Worm (Caenorhabditis elegans) whole organism, mixed stage, embryonic: Measurements from ENCODE around the gene ptp-5.1.
"Not testable (repeated sequence)": the region's sequence is repeated elsewhere in the genome, so short reads cannot be mapped to it uniquely, and the experiment has no call there.

Source experiments
- ceh-39 ChIP-seq: fragments of 150-350 bp; optimal IDR thresholded peaks from 2 replicates; lab custom pipeline; 2014; ENCODE audit warnings: missing biosample characterization, missing genetic modification characterization
- ceh-43 ChIP-seq: fragments of 200-800 bp; sonication (Bioruptor generic); optimal IDR thresholded peaks from 2 replicates; lab custom pipeline; 2018; ENCODE audit warnings: mild to moderate bottlenecking, missing genetic modification characterization, moderate library complexity, missing compliant biosample characterization
- ceh-83 ChIP-seq: fragments of 200-800 bp; sonication (Bioruptor generic); optimal IDR thresholded peaks from 2 replicates; lab custom pipeline; 2018; ENCODE audit warnings: mild to moderate bottlenecking, missing genetic modification characterization, missing compliant biosample characterization
- ces-1 ChIP-seq: fragments of 150-350 bp; optimal IDR thresholded peaks from 2 replicates; lab custom pipeline; 2014; ENCODE audit warnings: missing biosample characterization, missing genetic modification reagents, missing genetic modification characterization
- drap-1 ChIP-seq: fragments of 200-800 bp; sonication (Bioruptor generic); optimal IDR thresholded peaks from 3 replicates; lab custom pipeline; 2018; ENCODE audit warnings: mild to moderate bottlenecking, missing genetic modification characterization, missing compliant biosample characterization
- elt-1 ChIP-seq: sonication (generic microtip); optimal IDR thresholded peaks from 2 replicates; lab custom pipeline; 2017; ENCODE audit warnings: missing genetic modification characterization, mild to moderate bottlenecking, missing compliant biosample characterization, antibody characterized with exemption, moderate library complexity, borderline replicate concordance; ENCODE audit not compliant: insufficient read depth
- elt-3 ChIP-seq: fragments of 150-350 bp; optimal IDR thresholded peaks from 2 replicates; lab custom pipeline; 2014; ENCODE audit warnings: missing biosample characterization, missing genetic modification characterization
- hlh-1 ChIP-seq: fragments of 150-350 bp; optimal IDR thresholded peaks from 2 replicates; lab custom pipeline; 2014; ENCODE audit warnings: missing biosample characterization, missing genetic modification reagents, missing genetic modification characterization
- lin-13 ChIP-seq: fragments of 150-350 bp; optimal IDR thresholded peaks from 2 replicates; lab custom pipeline; 2014; ENCODE audit warnings: missing biosample characterization, missing genetic modification characterization
- mab-5 ChIP-seq: fragments of 150-350 bp; optimal IDR thresholded peaks from 2 replicates; lab custom pipeline; 2014; ENCODE audit warnings: missing biosample characterization, missing genetic modification characterization
- mep-1 ChIP-seq: fragments of 150-350 bp; optimal IDR thresholded peaks from 2 replicates; lab custom pipeline; 2017; ENCODE audit warnings: missing biosample characterization, missing genetic modification reagents, missing genetic modification characterization, inconsistent platforms
- mls-2 ChIP-seq: sonication (generic microtip); optimal IDR thresholded peaks from 2 replicates; lab custom pipeline; 2016; ENCODE audit warnings: mild to moderate bottlenecking, missing genetic modification characterization, moderate library complexity, missing compliant biosample characterization
- nhr-12 ChIP-seq: fragments of 150-350 bp; optimal IDR thresholded peaks from 2 replicates; lab custom pipeline; 2014; ENCODE audit warnings: missing biosample characterization, missing genetic modification characterization
- nhr-2 ChIP-seq: fragments of 150-350 bp; optimal IDR thresholded peaks from 2 replicates; lab custom pipeline; 2014; ENCODE audit warnings: missing biosample characterization, missing genetic modification characterization
- nhr-28 ChIP-seq: fragments of 150-350 bp; optimal IDR thresholded peaks from 2 replicates; lab custom pipeline; 2014; ENCODE audit warnings: missing biosample characterization, missing genetic modification characterization
- nhr-76 ChIP-seq: sonication (generic microtip); optimal IDR thresholded peaks from 2 replicates; lab custom pipeline; 2017; ENCODE audit warnings: missing biosample characterization, missing genetic modification characterization
- pha-4 ChIP-seq: fragments of 150-350 bp; optimal IDR thresholded peaks from 2 replicates; lab custom pipeline; 2018; ENCODE audit warnings: missing biosample characterization, missing genetic modification reagents, missing genetic modification characterization
- sem-2 ChIP-seq: fragments of 200-800 bp; sonication (Bioruptor generic); optimal IDR thresholded peaks from 2 replicates; lab custom pipeline; 2018; ENCODE audit warnings: mild to moderate bottlenecking, missing genetic modification characterization, missing compliant biosample characterization
- sptf-1 ChIP-seq: sonication (generic microtip); optimal IDR thresholded peaks from 2 replicates; lab custom pipeline; 2017; ENCODE audit warnings: mild to moderate bottlenecking, missing genetic modification characterization, moderate library complexity, missing compliant biosample characterization
- tbx-8 ChIP-seq: fragments of 200-800 bp; sonication (Bioruptor generic); optimal IDR thresholded peaks from 2 replicates; lab custom pipeline; 2018; ENCODE audit warnings: mild to moderate bottlenecking, missing genetic modification characterization, moderate library complexity, missing compliant biosample characterization
- unc-120 ChIP-seq: sonication (generic microtip); optimal IDR thresholded peaks from 2 replicates; lab custom pipeline; 2017; ENCODE audit warnings: missing genetic modification characterization, missing compliant biosample characterization; ENCODE audit not compliant: poor library complexity, severe bottlenecking
- unc-39 ChIP-seq: fragments of 150-350 bp; optimal IDR thresholded peaks from 2 replicates; lab custom pipeline; 2014; ENCODE audit warnings: missing biosample characterization, missing genetic modification characterization
- unc-62 ChIP-seq: fragments of 150-350 bp; optimal IDR thresholded peaks from 2 replicates; lab custom pipeline; 2014; ENCODE audit warnings: missing biosample characterization, missing genetic modification reagents, missing genetic modification characterization
- zip-8 ChIP-seq: fragments of 150-350 bp; optimal IDR thresholded peaks from 2 replicates; lab custom pipeline; 2014; ENCODE audit warnings: missing biosample characterization, missing genetic modification characterization
- ztf-11 ChIP-seq: fragments of 150-350 bp; optimal IDR thresholded peaks from 2 replicates; lab custom pipeline; 2014; ENCODE audit warnings: missing biosample characterization, missing genetic modification characterization

Gene ptp-5.1

DNA sequence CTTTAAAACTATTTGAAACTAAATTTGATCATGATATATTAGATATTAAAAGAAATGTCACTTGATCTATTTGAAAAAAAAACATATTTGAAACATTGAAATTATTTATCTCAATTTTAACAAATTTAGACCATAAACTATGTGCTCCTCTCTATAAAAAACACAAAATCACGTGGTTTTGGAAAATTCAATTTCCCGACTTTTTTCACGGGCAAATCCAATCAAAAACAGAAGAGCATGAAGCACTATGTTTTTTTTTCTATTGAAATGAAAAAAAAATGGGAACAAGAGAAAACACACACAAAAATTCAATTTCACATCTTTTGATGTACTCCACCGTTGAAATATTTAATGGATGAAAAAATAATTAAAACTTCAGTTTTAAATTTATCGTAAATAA is 26.9 kb upstream of the ptp-5.1 start:
- no peak for TF ChIP-seq drap-1 (GFP tag; lab: Kevin White, UChicago)
- peak; percentile 44 for TF ChIP-seq ces-1

DNA sequence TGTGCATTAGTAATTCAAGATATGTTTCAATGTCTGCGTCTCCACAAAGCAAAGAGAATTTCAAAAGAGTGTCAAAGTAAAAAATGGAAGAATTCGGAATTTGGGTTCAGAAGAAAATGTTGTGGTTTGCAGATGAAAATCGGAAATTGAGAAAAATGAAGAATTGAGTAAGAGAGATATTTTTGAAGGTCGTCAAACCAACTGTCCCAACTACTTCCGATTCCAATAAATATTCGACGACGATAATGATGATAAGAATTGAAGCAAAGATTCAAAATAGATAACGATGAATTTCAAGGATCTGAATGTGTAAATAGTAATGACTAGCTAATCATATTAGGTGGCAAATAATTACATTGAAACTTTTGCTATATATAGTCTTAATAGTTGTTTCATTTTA is 26.2 kb upstream of the ptp-5.1 start:
- TF ChIP-seq nhr-28 (tag; lab: Kevin White, UChicago) (no peak), zip-8 (no peak), ceh-43 (GFP tag; lab: Kevin White, UChicago) (no peak), mab-5 (tag; lab: Kevin White, UChicago) (no peak), mls-2 (tag; lab: Kevin White, UChicago) (no peak), tbx-8 (no peak)
- TF ChIP-seq, all 35 proteins: peak for 0

- TF ChIP-seq mep-1 (tag; lab: Kevin White, UChicago) = no peak
- TF ChIP-seq nhr-2 = no peak
- no peak for TF ChIP-seq ceh-83 (GFP tag; lab: Kevin White, UChicago)
- no peak for TF ChIP-seq tbx-8
- no peak for TF ChIP-seq ztf-11 (tag; lab: Kevin White, UChicago)
- TF ChIP-seq, all 35 proteins: peak for 0
These were observed 16.3 kb upstream of the ptp-5.1 start, which contains the start of gene C24D10.5 for ce11 chrIV:5149793-5150192. TSS of gene C24D10.5 (plus strand) at chrIV:5150093.

- TF ChIP-seq mab-5 (tag; lab: Kevin White, UChicago) = no peak
- TF ChIP-seq, all 35 proteins: peak for 0
These were observed 13.7 kb upstream of the ptp-5.1 start, which contains the start of gene soc-2 for ce11 chrIV:5152391-5152790. TSS of gene soc-2 (minus strand) at chrIV:5152491.

- TF ChIP-seq zip-8 (peak; percentile 58), mls-2 (tag; lab: Kevin White, UChicago) (no peak)
These were observed 8.9 kb upstream of the ptp-5.1 start, which contains the start of gene C24D10.49 for ce11 chrIV:5157226-5157625. TSS of gene C24D10.49 (minus strand) at chrIV:5157326.

- no peak for TF ChIP-seq unc-39 (tag; lab: Kevin White, UChicago)
- peak; percentile 37 for TF ChIP-seq elt-1
- no peak for TF ChIP-seq sem-2 (GFP tag; lab: Kevin White, UChicago)
- no peak for TF ChIP-seq pha-4 (tag; lab: Kevin White, UChicago)
- TF ChIP-seq unc-120 (tag; lab: Kevin White, UChicago) = no peak
- TF ChIP-seq ceh-39 (tag; lab: Kevin White, UChicago) = no peak
- TF ChIP-seq ces-1 = peak; percentile 22
- no peak for TF ChIP-seq drap-1 (GFP tag; lab: Kevin White, UChicago)
These were observed 6.0 kb upstream of the ptp-5.1 start, which contains the start of the genes C24D10.6 and C24D10.4 for ce11 chrIV:5160171-5160570. TSS of gene C24D10.6 (minus strand) at chrIV:5160248. TSS of gene C24D10.4 (plus strand) at chrIV:5160522.

DNA sequence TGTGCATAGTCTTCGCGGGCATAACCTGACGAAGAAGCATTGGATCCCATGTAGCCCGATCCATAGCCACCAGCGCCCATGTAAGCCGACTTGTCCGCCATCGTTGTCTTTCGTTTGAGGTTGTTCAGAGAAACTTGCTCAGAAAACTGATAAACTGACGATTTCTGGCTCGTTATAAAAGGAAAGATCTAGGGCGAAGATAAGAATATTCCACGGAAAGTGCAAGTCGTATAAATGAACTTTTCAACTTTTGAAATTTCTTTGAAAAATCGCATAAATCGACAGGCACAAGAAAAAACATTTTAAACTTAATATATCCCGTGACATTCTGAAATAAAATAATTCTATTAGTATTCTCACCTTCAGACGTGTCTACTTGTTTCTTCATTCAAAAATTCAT is 3.2 kb upstream of the ptp-5.1 start, which contains the start of the genes nspd-3 and C24D10.2:
nspd-3 (minus strand) TSS at position 101 of the 400 bp plus-strand sequence.
C24D10.2 (plus strand) TSS at position 399 of the 400 bp plus-strand sequence.
- TF ChIP-seq nhr-76 (tag; lab: Kevin White, UChicago); sptf-1 (tag; lab: Kevin White, UChicago); lin-13: not testable (repeated sequence)

DNA sequence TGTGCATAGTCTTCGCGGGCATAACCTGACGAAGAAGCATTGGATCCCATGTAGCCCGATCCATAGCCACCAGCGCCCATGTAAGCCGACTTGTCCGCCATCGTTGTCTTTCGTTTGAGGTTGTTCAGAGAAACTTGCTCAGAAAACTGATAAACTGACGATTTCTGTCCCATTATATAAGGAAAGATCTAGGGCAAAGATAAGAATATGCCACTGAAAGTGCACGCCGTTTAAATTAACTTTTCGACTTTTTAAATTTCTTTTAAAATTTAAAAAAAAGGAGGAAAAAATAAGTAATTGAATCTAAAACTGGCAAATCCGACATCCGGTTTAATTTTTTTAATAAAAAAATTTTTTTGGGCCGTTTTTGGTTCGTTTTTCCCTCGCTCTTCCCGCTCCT is 504 bp upstream of the ptp-5.1 start, which contains the start of gene nspd-6:
nspd-6 (minus strand) TSS at position 101 of the 400 bp plus-strand sequence.
- TF ChIP-seq nhr-12, unc-39, mep-1 (tag; lab: Kevin White, UChicago): not testable (repeated sequence)
- TF ChIP-seq, all 35 proteins: peak for 0; not testable (repeated sequence) for 35

ce11 chrIV:5169335-5169734 is 3.2 kb downstream of the ptp-5.1 start:
- TF ChIP-seq unc-120 (tag; lab: Kevin White, UChicago) (peak; percentile 75), elt-3 (tag; lab: Kevin White, UChicago) (no peak), hlh-1 (tag; lab: Kevin White, UChicago) (peak; percentile 85), nhr-2 (peak; percentile 59), tbx-8 (no peak), pha-4 (tag; lab: Kevin White, UChicago) (no peak), ceh-39 (tag; lab: Kevin White, UChicago) (peak; percentile 68), unc-62 (GFP tag; lab: Kevin White, UChicago) (peak; percentile 59)
